Worm (Caenorhabditis elegans) whole organism, L1 larva: ENCODE results near the gene dex-1.

Source experiments
- C04F5.9 ChIP-seq: sonication (generic microtip); optimal IDR thresholded peaks from 2 replicates; lab custom pipeline; 2016; ENCODE audit warnings: missing genetic modification characterization, missing compliant biosample characterization
- aha-1 ChIP-seq: fragments of 150-350 bp; optimal IDR thresholded peaks from 2 replicates; lab custom pipeline; 2014; ENCODE audit warnings: missing biosample characterization, missing genetic modification characterization
- aly-2 ChIP-seq: fragments of 150-350 bp; optimal IDR thresholded peaks from 2 replicates; lab custom pipeline; 2014; ENCODE audit warnings: missing biosample characterization, missing genetic modification characterization
- ama-1 ChIP-seq: fragments of 150-350 bp; optimal IDR thresholded peaks from 2 replicates; lab custom pipeline; 2014
- blmp-1 ChIP-seq: fragments of 150-350 bp; optimal IDR thresholded peaks from 2 replicates; lab custom pipeline; 2014; ENCODE audit warnings: missing biosample characterization, missing genetic modification characterization
- ceh-63 ChIP-seq: fragments of 200-800 bp; sonication (Bioruptor generic); optimal IDR thresholded peaks from 2 replicates; lab custom pipeline; 2018; ENCODE audit warnings: mild to moderate bottlenecking, missing genetic modification characterization, missing compliant biosample characterization
- ceh-88 ChIP-seq: fragments of 200-800 bp; sonication (Bioruptor generic); IDR thresholded peaks from 2 replicates; pipeline ENCODE4 v1.3.6; 2022; ENCODE audit warnings: missing genetic modification characterization, missing compliant biosample characterization
- ceh-90 ChIP-seq: sonication (generic microtip); optimal IDR thresholded peaks from 2 replicates; lab custom pipeline; 2016; ENCODE audit warnings: missing genetic modification characterization, missing compliant biosample characterization
- dsc-1 ChIP-seq: sonication (generic microtip); optimal IDR thresholded peaks from 2 replicates; lab custom pipeline; 2016; ENCODE audit warnings: mild to moderate bottlenecking, missing genetic modification characterization, missing compliant biosample characterization
- efl-1 ChIP-seq, 4 experiments: fragments of 150-350 bp; optimal IDR thresholded peaks in 3 of 4; peaks in 1 of 4; 1 replicate in 1 of 4; 2 replicates in 3 of 4; lab custom pipeline; 2014; ENCODE audit warnings: missing biosample characterization in 2 of 4, missing genetic modification characterization in 2 of 4, missing genetic modification reagents in 2 of 4
- efl-3 ChIP-seq: fragments of 200-800 bp; sonication (Bioruptor generic); optimal IDR thresholded peaks from 2 replicates; lab custom pipeline; 2018; ENCODE audit warnings: mild to moderate bottlenecking, missing genetic modification characterization, missing compliant biosample characterization
- egl-13 ChIP-seq: sonication (generic microtip); optimal IDR thresholded peaks from 2 replicates; lab custom pipeline; 2016; ENCODE audit warnings: missing genotype, missing genetic modification reagents, missing genetic modification characterization, missing compliant biosample characterization
- elt-2 ChIP-seq: sonication (generic microtip); optimal IDR thresholded peaks from 2 replicates; lab custom pipeline; 2016; ENCODE audit warnings: missing genetic modification characterization, mild to moderate bottlenecking, inconsistent platforms, missing compliant biosample characterization, missing genetic modification reagents
- ets-5 ChIP-seq: fragments of 200-800 bp; sonication (Bioruptor generic); IDR thresholded peaks from 2 replicates; pipeline ENCODE4 v1.3.6; 2022; ENCODE audit warnings: missing genetic modification characterization, missing compliant biosample characterization
- fkh-10 ChIP-seq: sonication (generic microtip); optimal IDR thresholded peaks from 2 replicates; lab custom pipeline; 2017; ENCODE audit warnings: missing biosample characterization, missing genetic modification reagents, missing genetic modification characterization
- fkh-4 ChIP-seq: sonication (generic microtip); optimal IDR thresholded peaks from 2 replicates; lab custom pipeline; 2016; ENCODE audit warnings: missing compliant biosample characterization, missing genetic modification characterization, borderline replicate concordance
- fos-1 ChIP-seq: fragments of 150-350 bp; optimal IDR thresholded peaks from 2 replicates; lab custom pipeline; 2014; ENCODE audit warnings: missing biosample characterization, missing genetic modification characterization
- hlh-4 ChIP-seq: sonication (generic microtip); optimal IDR thresholded peaks from 2 replicates; lab custom pipeline; 2016; ENCODE audit warnings: mild to moderate bottlenecking, missing genetic modification characterization, missing compliant biosample characterization
- hpl-2 ChIP-seq: fragments of 150-350 bp; optimal IDR thresholded peaks from 2 replicates; lab custom pipeline; 2014; ENCODE audit warnings: missing biosample characterization, missing genetic modification reagents, missing genetic modification characterization
- isw-1 ChIP-seq: fragments of 200-800 bp; sonication (Bioruptor generic); IDR thresholded peaks from 2 replicates; pipeline ENCODE4 v1.3.6; 2022; ENCODE audit warnings: missing genetic modification characterization, missing compliant biosample characterization
- jun-1 ChIP-seq: fragments of 150-350 bp; optimal IDR thresholded peaks from 2 replicates; lab custom pipeline; 2014; ENCODE audit warnings: missing biosample characterization, missing genetic modification reagents, missing genetic modification characterization
- lin-14 ChIP-seq: fragments of 200-800 bp; sonication (Bioruptor generic); optimal IDR thresholded peaks from 2 replicates; lab custom pipeline; 2018; ENCODE audit warnings: mild to moderate bottlenecking, missing genetic modification characterization, moderate library complexity, missing compliant biosample characterization
- lin-15B ChIP-seq: fragments of 150-350 bp; sonication (generic microtip); optimal IDR thresholded peaks from 3 replicates; lab custom pipeline; 2014; ENCODE audit warnings: missing biosample characterization, missing genetic modification characterization
- lin-35 ChIP-seq, 2 experiments: fragments of 150-350 bp; optimal IDR thresholded peaks; 2 replicates each; lab custom pipeline; 2014; ENCODE audit warnings: missing biosample characterization in 2 of 2, missing genetic modification characterization in 2 of 2, missing genetic modification reagents in 2 of 2
- lin-39 ChIP-seq: fragments of 150-350 bp; optimal IDR thresholded peaks from 2 replicates; lab custom pipeline; 2014; ENCODE audit warnings: missing biosample characterization, missing genetic modification reagents, missing genetic modification characterization
- lsy-2 ChIP-seq, 2 experiments: fragments of 150-350 bp; optimal IDR thresholded peaks; 2 replicates each; lab custom pipeline; 2014; ENCODE audit warnings: missing biosample characterization in 2 of 2, missing genetic modification characterization in 2 of 2
- mef-2 ChIP-seq: fragments of 150-350 bp; optimal IDR thresholded peaks from 2 replicates; lab custom pipeline; 2014; ENCODE audit warnings: missing biosample characterization, missing genetic modification characterization
- mep-1 ChIP-seq: fragments of 150-350 bp; optimal IDR thresholded peaks from 2 replicates; lab custom pipeline; 2014; ENCODE audit warnings: missing biosample characterization, missing genetic modification characterization
- nhr-11 ChIP-seq: fragments of 150-350 bp; optimal IDR thresholded peaks from 2 replicates; lab custom pipeline; 2014; ENCODE audit warnings: missing biosample characterization, missing genetic modification characterization
- nhr-12 ChIP-seq: sonication (generic microtip); optimal IDR thresholded peaks from 2 replicates; lab custom pipeline; 2017; ENCODE audit warnings: missing biosample characterization, missing genetic modification characterization
- nhr-19 ChIP-seq: fragments of 200-800 bp; sonication (Bioruptor generic); conservative IDR thresholded peaks from 2 replicates; pipeline ENCODE4 v1.3.6; 2022; ENCODE audit warnings: missing genetic modification characterization, missing compliant biosample characterization
- nhr-20 ChIP-seq: sonication (generic microtip); optimal IDR thresholded peaks from 2 replicates; lab custom pipeline; 2016; ENCODE audit warnings: mild to moderate bottlenecking, missing genetic modification characterization, missing compliant biosample characterization
- nhr-237 ChIP-seq: fragments of 150-350 bp; optimal IDR thresholded peaks from 2 replicates; lab custom pipeline; 2014; ENCODE audit warnings: missing biosample characterization, missing genetic modification characterization
- nhr-28 ChIP-seq: fragments of 150-350 bp; optimal IDR thresholded peaks from 2 replicates; lab custom pipeline; 2014; ENCODE audit warnings: missing biosample characterization, missing genetic modification characterization
- nhr-47 ChIP-seq: sonication (generic microtip); optimal IDR thresholded peaks from 2 replicates; lab custom pipeline; 2016; ENCODE audit warnings: mild to moderate bottlenecking, missing genetic modification characterization, moderate library complexity, missing compliant biosample characterization
- nhr-77 ChIP-seq: fragments of 150-350 bp; optimal IDR thresholded peaks from 2 replicates; lab custom pipeline; 2014; ENCODE audit warnings: missing biosample characterization, missing genetic modification characterization
- nhr-84 ChIP-seq: sonication (generic microtip); optimal IDR thresholded peaks from 2 replicates; lab custom pipeline; 2017; ENCODE audit warnings: missing biosample characterization, missing genetic modification characterization
- nhr-85 ChIP-seq: sonication (generic microtip); peaks from one replicate; lab custom pipeline; 2016; ENCODE audit warnings: missing genetic modification characterization, inconsistent platforms, missing compliant biosample characterization
- nhr-90 ChIP-seq: sonication (generic microtip); optimal IDR thresholded peaks from 2 replicates; lab custom pipeline; 2016; ENCODE audit warnings: mild to moderate bottlenecking, missing genetic modification characterization, missing compliant biosample characterization; ENCODE audit not compliant: poor library complexity
- pag-3 ChIP-seq: sonication (generic microtip); optimal IDR thresholded peaks from 2 replicates; lab custom pipeline; 2017; ENCODE audit warnings: missing genetic modification characterization, mild to moderate bottlenecking, missing compliant biosample characterization, antibody characterized with exemption, borderline replicate concordance; ENCODE audit not compliant: insufficient read depth
- pqm-1 ChIP-seq: sonication (generic microtip); optimal IDR thresholded peaks from 3 replicates; lab custom pipeline; 2017; ENCODE audit warnings: missing biosample characterization, missing genetic modification characterization
- skn-1 ChIP-seq: fragments of 150-350 bp; optimal IDR thresholded peaks from 2 replicates; lab custom pipeline; 2014; ENCODE audit warnings: missing biosample characterization, missing genetic modification characterization
- snu-23 ChIP-seq: sonication (generic microtip); optimal IDR thresholded peaks from 2 replicates; lab custom pipeline; 2016; ENCODE audit warnings: missing genetic modification characterization, missing compliant biosample characterization
- sup-37 ChIP-seq: fragments of 200-800 bp; sonication (Bioruptor generic); optimal IDR thresholded peaks from 2 replicates; lab custom pipeline; 2018; ENCODE audit warnings: mild to moderate bottlenecking, missing genetic modification characterization, missing compliant biosample characterization
- tlp-1 ChIP-seq: fragments of 150-350 bp; optimal IDR thresholded peaks from 2 replicates; lab custom pipeline; 2014; ENCODE audit warnings: missing biosample characterization, missing genetic modification characterization
- unc-130 ChIP-seq: fragments of 150-350 bp; optimal IDR thresholded peaks from 2 replicates; lab custom pipeline; 2017; ENCODE audit warnings: missing biosample characterization, missing genetic modification characterization, inconsistent platforms
- unc-98 ChIP-seq: fragments of 200-800 bp; sonication (Bioruptor generic); IDR thresholded peaks from 2 replicates; pipeline ENCODE4 v1.3.6; 2022; ENCODE audit warnings: missing genetic modification characterization, missing compliant biosample characterization
- vab-15 ChIP-seq: sonication (generic microtip); optimal IDR thresholded peaks from 2 replicates; lab custom pipeline; 2017; ENCODE audit warnings: missing genotype, mild to moderate bottlenecking, missing genetic modification characterization, missing compliant biosample characterization
- xbp-1 ChIP-seq: sonication (generic microtip); optimal IDR thresholded peaks from 2 replicates; lab custom pipeline; 2016; ENCODE audit warnings: missing genetic modification characterization, missing compliant biosample characterization
- zag-1 ChIP-seq: fragments of 150-350 bp; optimal IDR thresholded peaks from 2 replicates; lab custom pipeline; 2014; ENCODE audit warnings: missing biosample characterization, missing genetic modification characterization
- zip-4 ChIP-seq: fragments of 200-800 bp; sonication (Bioruptor generic); optimal IDR thresholded peaks from 2 replicates; lab custom pipeline; 2018; ENCODE audit warnings: mild to moderate bottlenecking, missing genetic modification characterization, moderate library complexity, missing compliant biosample characterization

dex-1 gene

ce11 chrIII:5543727-5544345, 17.9 kb downstream of the dex-1 start, which contains the start of gene D1044.1:
Gene D1044.1, plus strand, starts transcription at chrIII:5544295.
- TF ChIP-seq efl-1 (optimal IDR thresholded peaks at IDR 0.05; lab: Kevin White, UChicago) (no peak), efl-1 (GFP tag; optimal IDR thresholded peaks at IDR 0.05 in 1 of 2; lab: Kevin White, UChicago) (peak in 1 of 2 experiments; percentile 24), pqm-1 (no peak)
- TF ChIP-seq, all 84 proteins: peak for 1

DNA sequence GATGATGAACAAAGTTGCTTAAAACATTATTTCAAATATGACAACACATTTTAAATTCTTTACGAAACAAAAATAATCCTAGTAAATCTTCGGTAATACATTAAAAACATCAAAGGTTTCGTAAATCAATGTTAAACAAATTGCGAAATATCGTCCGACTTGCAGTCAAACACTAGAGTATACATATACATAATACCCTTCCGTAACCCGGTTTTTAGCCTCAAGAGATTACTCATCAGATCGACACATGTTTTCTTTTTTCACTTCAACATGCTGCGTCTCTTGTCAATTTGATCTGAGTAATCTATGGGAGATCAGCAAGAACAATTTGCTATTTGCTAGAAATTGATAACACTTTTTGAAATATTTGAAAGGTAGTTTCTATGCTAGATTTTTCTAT, 20.4 kb downstream of the dex-1 start:
- TF ChIP-seq egl-13 (tag; lab: Kevin White, UChicago) (no peak), efl-1 (optimal IDR thresholded peaks at IDR 0.05; lab: Kevin White, UChicago) (no peak), efl-1 (GFP tag; optimal IDR thresholded peaks at IDR 0.05 in 1 of 2; lab: Kevin White, UChicago) (peak in 1 of 2 experiments; percentile 1), lin-35 (GFP tag; optimal IDR thresholded peaks at IDR 0.05; lab: Kevin White, UChicago) (no peak), efl-3 (GFP tag; lab: Kevin White, UChicago) (no peak), fos-1 (tag; lab: Kevin White, UChicago) (peak; percentile 30), ceh-63 (no peak), nhr-47 (no peak), ceh-88 (GFP tag; lab: Robert Waterston, UW) (no peak), nhr-28 (tag; lab: Kevin White, UChicago) (no peak), pag-3 (no peak), hpl-2 (no peak), snu-23 (GFP tag; lab: Kevin White, UChicago) (peak; percentile 25), mef-2 (tag; lab: Kevin White, UChicago) (no peak), isw-1 (no peak), zag-1 (no peak), ets-5 (GFP tag; lab: Robert Waterston, UW) (no peak), nhr-77 (tag; lab: Kevin White, UChicago) (no peak), fkh-4 (tag; lab: Kevin White, UChicago) (no peak), nhr-19 (GFP tag; lab: Robert Waterston, UW) (no peak), unc-130 (tag; lab: Kevin White, UChicago) (no peak), mep-1 (tag; lab: Kevin White, UChicago) (no peak), dsc-1 (tag; lab: Kevin White, UChicago) (no peak), hlh-4 (tag; lab: Kevin White, UChicago) (no peak), nhr-12 (tag; lab: Kevin White, UChicago) (no peak), skn-1 (peak; percentile 29), zip-4 (GFP tag; lab: Kevin White, UChicago) (no peak), vab-15 (tag; lab: Kevin White, UChicago) (no peak), aha-1 (no peak), lin-15B (tag; lab: Kevin White, UChicago) (no peak), C04F5.9 (tag; lab: Kevin White, UChicago) (no peak), elt-2 (no peak), lin-14 (GFP tag; lab: Kevin White, UChicago) (peak; percentile 22), xbp-1 (tag; lab: Kevin White, UChicago) (no peak), nhr-85 (no peak), ama-1 (lab: Kevin White, UChicago) (no peak), nhr-90 (tag; lab: Kevin White, UChicago) (no peak), fkh-10 (GFP tag; lab: Kevin White, UChicago) (no peak), nhr-237 (no peak), nhr-11 (no peak), nhr-20 (tag; lab: Kevin White, UChicago) (peak; percentile 42), lin-39 (no peak), jun-1 (tag; lab: Kevin White, UChicago) (no peak), tlp-1 (tag; lab: Kevin White, UChicago) (no peak), unc-98 (GFP tag; lab: Robert Waterston, UW) (no peak), ceh-90 (tag; lab: Kevin White, UChicago) (no peak), aly-2 (no peak), lsy-2 (tag; optimal IDR thresholded peaks at IDR 0.05; lab: Kevin White, UChicago) (peak in 1 of 2 experiments; percentile 13), nhr-84 (tag; lab: Kevin White, UChicago) (no peak), sup-37 (GFP tag; lab: Kevin White, UChicago) (no peak), blmp-1 (peak; percentile 23)
